Fruit fly (Drosophila melanogaster) whole organism, embryonic: Measurements from ENCODE around the gene fkh.

Source experiments
- Bteb2 ChIP-seq: fragments of 200-800 bp; sonication (Bioruptor generic); optimal IDR thresholded peaks from 2 replicates; lab custom pipeline; 2016; ENCODE audit warnings: missing biosample characterization, missing genetic modification characterization
- CG10431 ChIP-seq: fragments of 200-800 bp; sonication (Bioruptor generic); optimal IDR thresholded peaks from 3 replicates; lab custom pipeline; 2018; ENCODE audit warnings: missing biosample characterization, mild to moderate bottlenecking, missing genetic modification characterization
- CG11398 ChIP-seq: fragments of 200-800 bp; sonication (Bioruptor generic); optimal IDR thresholded peaks from 2 replicates; lab custom pipeline; 2016; ENCODE audit warnings: missing biosample characterization, missing genetic modification characterization
- CG14965 ChIP-seq: fragments of 200-800 bp; sonication (Bioruptor generic); optimal IDR thresholded peaks from 2 replicates; lab custom pipeline; 2016; ENCODE audit warnings: missing biosample characterization, missing genetic modification characterization, borderline replicate concordance
- CG16815 ChIP-seq: fragments of 200-800 bp; sonication (Bioruptor generic); optimal IDR thresholded peaks from 3 replicates; lab custom pipeline; 2017; ENCODE audit warnings: missing biosample characterization, mild to moderate bottlenecking, missing genetic modification characterization
- CG1832 ChIP-seq: fragments of 200-800 bp; sonication (Bioruptor generic); optimal IDR thresholded peaks from 2 replicates; lab custom pipeline; 2017; ENCODE audit warnings: missing biosample characterization, mild to moderate bottlenecking, missing genetic modification characterization, inconsistent platforms
- CG18476 ChIP-seq: fragments of 200-800 bp; sonication (Bioruptor generic); optimal IDR thresholded peaks from 2 replicates; lab custom pipeline; 2016; ENCODE audit warnings: missing biosample characterization, mild to moderate bottlenecking, missing genetic modification characterization
- CG18599 ChIP-seq: fragments of 200-800 bp; sonication (Bioruptor generic); optimal IDR thresholded peaks from 3 replicates; lab custom pipeline; 2017; ENCODE audit warnings: missing biosample characterization, missing genetic modification characterization, mild to moderate bottlenecking, moderate library complexity, missing genetic modification reagents
- CG3726 ChIP-seq: fragments of 200-800 bp; sonication (Bioruptor generic); IDR thresholded peaks from 3 replicates; pipeline ENCODE4, ENCODE4 v1.3.6; 2022; ENCODE audit warnings: missing biosample characterization, missing genetic modification characterization
- CG7963 ChIP-seq: fragments of 200-800 bp; sonication (Bioruptor generic); IDR thresholded peaks from 3 replicates; pipeline ENCODE4 v1.3.6; 2022; ENCODE audit warnings: missing biosample characterization, missing genetic modification characterization; ENCODE audit not compliant: partially characterized antibody
- CG8478 ChIP-seq: fragments of >200 bp; optimal IDR thresholded peaks from 2 replicates; lab custom pipeline; 2018
- CG9215 ChIP-seq: fragments of 200-800 bp; sonication (Bioruptor generic); IDR thresholded peaks from 2 replicates; pipeline ENCODE4 v1.3.6; 2022; ENCODE audit warnings: missing biosample characterization, missing genetic modification characterization
- CTCF ChIP-seq: fragments of 200-800 bp; sonication (Bioruptor generic); optimal IDR thresholded peaks from 2 replicates; lab custom pipeline; 2017; ENCODE audit warnings: missing biosample characterization, mild to moderate bottlenecking, missing genetic modification characterization, moderate library complexity
- Chrac-16 ChIP-seq: fragments of 200-800 bp; sonication (Bioruptor generic); optimal IDR thresholded peaks from 3 replicates; lab custom pipeline; 2016; ENCODE audit warnings: missing biosample characterization, missing genetic modification characterization
- D19A ChIP-seq: fragments of 200-800 bp; optimal IDR thresholded peaks from 3 replicates; lab custom pipeline; 2019; ENCODE audit warnings: missing biosample characterization, mild to moderate bottlenecking, missing genetic modification characterization, moderate library complexity
- Deaf1 ChIP-seq: fragments of 200-800 bp; optimal IDR thresholded peaks from 3 replicates; lab custom pipeline; 2019; ENCODE audit warnings: missing biosample characterization, mild to moderate bottlenecking, missing genetic modification characterization, moderate library complexity
- Dip3 ChIP-seq: fragments of 200-800 bp; sonication (Bioruptor generic); optimal IDR thresholded peaks from 3 replicates; lab custom pipeline; 2016; ENCODE audit warnings: missing biosample characterization, missing genetic modification characterization
- Dref ChIP-seq: fragments of 200-800 bp; sonication (Bioruptor generic); IDR thresholded peaks from 2 replicates; pipeline ENCODE4 v1.3.6; 2022; ENCODE audit warnings: missing biosample characterization, missing genetic modification characterization
- Gsc ChIP-seq: fragments of 200-800 bp; sonication (Bioruptor generic); IDR thresholded peaks from 2 replicates; pipeline ENCODE4 v1.3.6; 2022; ENCODE audit warnings: missing biosample characterization, missing genetic modification characterization
- H15 ChIP-seq: fragments of 200-800 bp; sonication (Bioruptor generic); IDR thresholded peaks from 3 replicates; pipeline ENCODE4 v1.3.6; 2022; ENCODE audit warnings: missing biosample characterization, missing genetic modification characterization
- H2.0 ChIP-seq: fragments of 200-800 bp; sonication (Bioruptor generic); IDR thresholded peaks from 2 replicates; pipeline ENCODE4 v1.3.6; 2022; ENCODE audit warnings: missing biosample characterization, missing genetic modification characterization
- Hr78 ChIP-seq, 2 experiments: fragments of 200-800 bp in 1 of 2; fragments of >200 bp in 1 of 2; sonication (Bioruptor generic) in 1 of 2; optimal IDR thresholded peaks; 2 replicates each; lab custom pipeline; 2017 to 2019; ENCODE audit warnings: missing biosample characterization in 2 of 2, missing genetic modification characterization in 2 of 2, mild to moderate bottlenecking in 1 of 2, moderate library complexity in 1 of 2
- Lhr ChIP-seq: fragments of 200-800 bp; sonication (Bioruptor generic); optimal IDR thresholded peaks from 3 replicates; lab custom pipeline; 2017; ENCODE audit warnings: mild to moderate bottlenecking, missing biosample characterization, missing genetic modification reagents, missing genetic modification characterization
- MESR4 ChIP-seq: fragments of 200-800 bp; sonication (Bioruptor generic); optimal IDR thresholded peaks from 2 replicates; lab custom pipeline; 2018; ENCODE audit warnings: missing biosample characterization, mild to moderate bottlenecking, missing genetic modification characterization, moderate library complexity
- Rx ChIP-seq: fragments of 200-800 bp; sonication (Bioruptor generic); IDR thresholded peaks from 2 replicates; pipeline ENCODE4 v1.3.6; 2022; ENCODE audit warnings: missing biosample characterization, missing genetic modification characterization
- Usf ChIP-seq: fragments of 200-800 bp; sonication (Bioruptor generic); optimal IDR thresholded peaks from 2 replicates; lab custom pipeline; 2017; ENCODE audit warnings: missing genotype, missing biosample characterization, missing genetic modification characterization
- ac ChIP-seq: fragments of 200-800 bp; sonication (Bioruptor generic); optimal IDR thresholded peaks from 3 replicates; lab custom pipeline; 2017; ENCODE audit warnings: missing biosample characterization, mild to moderate bottlenecking, missing genetic modification characterization
- cas ChIP-seq: fragments of 200-800 bp; sonication (Bioruptor generic); IDR thresholded peaks from 2 replicates; pipeline ENCODE4 v1.3.6; 2022; ENCODE audit warnings: missing biosample characterization, missing genetic modification characterization
- cato ChIP-seq: fragments of 200-800 bp; sonication (Bioruptor generic); optimal IDR thresholded peaks from 2 replicates; lab custom pipeline; 2016; ENCODE audit warnings: missing biosample characterization, missing genetic modification characterization, borderline replicate concordance
- crc ChIP-seq: fragments of 200-800 bp; sonication (Bioruptor generic); optimal IDR thresholded peaks from 2 replicates; lab custom pipeline; 2016; ENCODE audit warnings: missing biosample characterization, missing genetic modification characterization
- cwo ChIP-seq: fragments of 200-800 bp; sonication (Bioruptor generic); optimal IDR thresholded peaks from 3 replicates; lab custom pipeline; 2017; ENCODE audit warnings: missing biosample characterization, missing genetic modification characterization, mild to moderate bottlenecking, moderate library complexity, missing genetic modification reagents
- dmrt11E ChIP-seq: fragments of 200-800 bp; sonication (Bioruptor generic); optimal IDR thresholded peaks from 3 replicates; lab custom pipeline; 2018; ENCODE audit warnings: missing biosample characterization, mild to moderate bottlenecking, missing genetic modification characterization, moderate library complexity
- ems ChIP-seq: fragments of 200-800 bp; sonication (Bioruptor generic); optimal IDR thresholded peaks from 3 replicates; lab custom pipeline; 2016; ENCODE audit warnings: missing biosample characterization, missing genetic modification characterization
- ewg ChIP-seq: fragments of 200-800 bp; sonication (Bioruptor generic); optimal IDR thresholded peaks from 3 replicates; lab custom pipeline; 2017; ENCODE audit warnings: mild to moderate bottlenecking, missing biosample characterization, missing genetic modification reagents, missing genetic modification characterization
- fd96Cb ChIP-seq: fragments of 200-800 bp; sonication (Bioruptor generic); optimal IDR thresholded peaks from 2 replicates; lab custom pipeline; 2018; ENCODE audit warnings: missing biosample characterization, mild to moderate bottlenecking, missing genetic modification characterization, moderate library complexity
- jing ChIP-seq: fragments of 200-800 bp; sonication (Bioruptor generic); optimal IDR thresholded peaks from 2 replicates; lab custom pipeline; 2018; ENCODE audit warnings: missing biosample characterization, mild to moderate bottlenecking, missing genetic modification characterization
- ken ChIP-seq: fragments of 200-800 bp; sonication (Bioruptor generic); IDR thresholded peaks from 3 replicates; pipeline ENCODE4 v1.3.6; 2022; ENCODE audit warnings: missing biosample characterization, missing genetic modification characterization
- nmo ChIP-seq: fragments of 200-800 bp; sonication (Bioruptor generic); optimal IDR thresholded peaks from 2 replicates; lab custom pipeline; 2018; ENCODE audit warnings: missing biosample characterization, mild to moderate bottlenecking, missing genetic modification characterization, moderate library complexity
- pan ChIP-seq, 4 experiments: fragments of >200 bp in 3 of 4; fragments of 200-800 bp in 1 of 4; sonication (Bioruptor generic) in 1 of 4; optimal IDR thresholded peaks in 3 of 4; IDR thresholded peaks in 1 of 4; 2 replicates each; pipeline versions ENCODE4 v1.3.6 to Lab custom; 2017 to 2022; ENCODE audit warnings: missing biosample characterization in 2 of 4, missing genetic modification characterization in 2 of 4, mixed read lengths in 1 of 4
- pnt ChIP-seq: fragments of 200-800 bp; sonication (Bioruptor generic); optimal IDR thresholded peaks from 3 replicates; lab custom pipeline; 2016; ENCODE audit warnings: missing biosample characterization, missing genetic modification characterization
- prd ChIP-seq, 3 experiments: fragments of >200 bp in 2 of 3; fragments of 200-800 bp in 1 of 3; sonication (Bioruptor generic) in 1 of 3; optimal IDR thresholded peaks in 2 of 3; IDR thresholded peaks in 1 of 3; 2 replicates in 2 of 3; 3 replicates in 1 of 3; pipeline versions ENCODE4 v1.3.6 to Lab custom; 2017 to 2022; ENCODE audit warnings: missing biosample characterization in 1 of 3, missing genetic modification characterization in 1 of 3
- psq ChIP-seq: fragments of 200-800 bp; sonication (Bioruptor generic); optimal IDR thresholded peaks from 2 replicates; lab custom pipeline; 2017; ENCODE audit warnings: missing biosample characterization, missing genetic modification characterization
- pum ChIP-seq: fragments of 200-800 bp; sonication (Bioruptor generic); optimal IDR thresholded peaks from 2 replicates; lab custom pipeline; 2016; ENCODE audit warnings: missing biosample characterization, missing genetic modification characterization
- row ChIP-seq: fragments of 200-800 bp; sonication (Bioruptor generic); IDR thresholded peaks from 3 replicates; pipeline ENCODE4 v1.3.6; 2022; ENCODE audit warnings: missing biosample characterization, missing genetic modification characterization
- salm ChIP-seq: fragments of 200-800 bp; sonication (Bioruptor generic); optimal IDR thresholded peaks from 2 replicates; lab custom pipeline; 2018; ENCODE audit warnings: missing biosample characterization, mild to moderate bottlenecking, missing genetic modification characterization
- sc ChIP-seq, 3 experiments: fragments of >200 bp in 2 of 3; fragments of 200-800 bp in 1 of 3; sonication (Bioruptor generic) in 1 of 3; optimal IDR thresholded peaks; 2 replicates in 2 of 3; 3 replicates in 1 of 3; lab custom pipeline; 2017; ENCODE audit warnings: mild to moderate bottlenecking in 1 of 3, missing biosample characterization in 1 of 3, missing genetic modification characterization in 1 of 3, missing genetic modification reagents in 1 of 3
- sens-2 ChIP-seq: fragments of 200-800 bp; sonication (Bioruptor generic); IDR thresholded peaks from 2 replicates; pipeline ENCODE4 v1.3.6; 2022; ENCODE audit warnings: missing biosample characterization, missing genetic modification characterization
- slbo ChIP-seq: fragments of 200-800 bp; sonication (Bioruptor generic); IDR thresholded peaks from 2 replicates; pipeline ENCODE4 v1.3.6; 2022; ENCODE audit warnings: missing biosample characterization, missing genetic modification characterization
- unc-4 ChIP-seq: fragments of 200-800 bp; sonication (Bioruptor generic); IDR thresholded peaks from 2 replicates; pipeline ENCODE4 v1.3.6; 2022; ENCODE audit warnings: missing biosample characterization, missing genetic modification characterization; ENCODE audit not compliant: partially characterized antibody
- zfh2 ChIP-seq: fragments of 200-800 bp; sonication (Bioruptor generic); optimal IDR thresholded peaks from 2 replicates; lab custom pipeline; 2016; ENCODE audit warnings: missing biosample characterization, missing genetic modification characterization

The fkh gene

DNA sequence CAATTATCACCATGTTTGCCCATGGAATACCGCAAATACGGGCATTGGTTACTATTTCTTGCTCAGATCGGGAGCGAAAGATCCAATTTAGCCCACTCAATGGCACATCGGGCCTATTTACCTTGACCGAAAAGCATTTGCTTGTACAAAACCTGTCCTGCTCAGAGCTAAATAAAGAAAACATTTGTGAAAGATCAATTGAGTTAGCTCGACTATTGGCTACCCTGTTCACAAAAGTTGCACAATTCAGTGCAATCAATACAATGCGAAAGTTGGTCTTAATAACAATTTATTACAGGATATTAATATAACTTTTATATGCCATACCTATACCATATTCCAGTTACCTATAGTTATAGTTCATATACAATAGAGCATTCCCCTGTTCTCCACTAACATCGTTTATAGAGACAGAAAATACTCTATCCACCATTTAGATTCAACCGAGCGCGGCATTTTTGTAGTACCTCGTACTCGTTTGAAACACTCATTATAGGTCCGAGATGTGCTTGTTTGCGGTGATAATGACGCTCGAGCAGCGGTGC lies 22.3 kb downstream of the fkh start (continued):
- TF ChIP-seq CG9215 (GFP tag; lab: Robert Waterston, UW) = no peak
- TF ChIP-seq cas (GFP tag; lab: Robert Waterston, UW) = no peak
- no peak for TF ChIP-seq Bteb2 (GFP tag; lab: Kevin White, UChicago)
- no peak for TF ChIP-seq Usf (GFP tag; lab: Kevin White, UChicago)
- no peak for TF ChIP-seq salm
- no peak for TF ChIP-seq pnt (GFP tag; lab: Kevin White, UChicago)
- TF ChIP-seq Deaf1 (tag; lab: Kevin White, UChicago) = no peak
- no peak for TF ChIP-seq CG10431 (GFP tag; lab: Kevin White, UChicago)
- peak; percentile 41 for TF ChIP-seq dmrt11E (tag; lab: Kevin White, UChicago)
- TF ChIP-seq CG14965 (GFP tag; lab: Kevin White, UChicago) = no peak
- TF ChIP-seq CG7963 = peak; percentile 31; the same call in 1 of the 3 replicates
- TF ChIP-seq prd (optimal IDR thresholded peaks at IDR 0.05; lab: Kevin White, UChicago) = no peak
- no peak; the same call in 2 of the 3 replicates for TF ChIP-seq prd (GFP tag; IDR thresholded peaks at IDR 0.05; lab: Robert Waterston, UW)
- TF ChIP-seq unc-4 (GFP tag; lab: Robert Waterston, UW) = no peak
- TF ChIP-seq Rx (GFP tag; lab: Robert Waterston, UW) = no peak
- no peak for TF ChIP-seq CG18476 (GFP tag; lab: Kevin White, UChicago)
- TF ChIP-seq MESR4 = no peak
- peak; percentile 18 for TF ChIP-seq nmo (GFP tag; lab: Kevin White, UChicago)
- peak; percentile 73 for TF ChIP-seq D19A (tag; lab: Kevin White, UChicago)
- no peak for TF ChIP-seq cato (GFP tag; lab: Kevin White, UChicago)
- TF ChIP-seq CG1832 (GFP tag; lab: Kevin White, UChicago) = no peak
- TF ChIP-seq CTCF (GFP tag; lab: Kevin White, UChicago) = no peak
- TF ChIP-seq ac = no peak
- no peak for TF ChIP-seq Hr78 (GFP tag; optimal IDR thresholded peaks at IDR 0.05; lab: Kevin White, UChicago)
- no peak for TF ChIP-seq Lhr (GFP tag; lab: Kevin White, UChicago)
- TF ChIP-seq CG3726 = no peak
- no peak for TF ChIP-seq ewg (GFP tag; lab: Kevin White, UChicago)
- TF ChIP-seq ken (GFP tag; lab: Robert Waterston, UW) = no peak
- TF ChIP-seq H15 (GFP tag; lab: Robert Waterston, UW) = no peak
- TF ChIP-seq H2.0 = no peak
- TF ChIP-seq psq = no peak
- TF ChIP-seq slbo (GFP tag; lab: Robert Waterston, UW) = no peak
- no peak for TF ChIP-seq zfh2
- TF ChIP-seq pum (GFP tag; lab: Kevin White, UChicago) = no peak
- no peak for TF ChIP-seq Gsc (GFP tag; lab: Robert Waterston, UW)
- no peak for TF ChIP-seq CG16815 (GFP tag; lab: Kevin White, UChicago)
- TF ChIP-seq CG11398 (GFP tag; lab: Kevin White, UChicago) = no peak
- TF ChIP-seq sens-2 (GFP tag; lab: Robert Waterston, UW) = no peak
- TF ChIP-seq Chrac-16 (GFP tag; lab: Kevin White, UChicago) = no peak
- TF ChIP-seq pan (optimal IDR thresholded peaks at IDR 0.05; lab: Kevin White, UChicago) = no peak
- peak in 1 of 2 experiments; percentile 6 for TF ChIP-seq pan (GFP tag; optimal IDR thresholded peaks at IDR 0.05 in 1 of 2, IDR thresholded peaks at IDR 0.05 in 1 of 2)
- TF ChIP-seq Dref (GFP tag; lab: Robert Waterston, UW) = no peak
- TF ChIP-seq CG18599 (GFP tag; lab: Kevin White, UChicago) = no peak
- no peak for TF ChIP-seq Dip3 (GFP tag; lab: Kevin White, UChicago)
- no peak for TF ChIP-seq jing (GFP tag; lab: Kevin White, UChicago)
- no peak for TF ChIP-seq sc (optimal IDR thresholded peaks at IDR 0.05; lab: Kevin White, UChicago)
- no peak for TF ChIP-seq sc (GFP tag; optimal IDR thresholded peaks at IDR 0.05; lab: Kevin White, UChicago)
- TF ChIP-seq row (GFP tag; lab: Robert Waterston, UW) = peak; percentile 45
- peak; percentile 23 for TF ChIP-seq fd96Cb
- no peak for TF ChIP-seq cwo
- TF ChIP-seq crc (GFP tag; lab: Kevin White, UChicago) = no peak
- TF ChIP-seq CG8478 (lab: Kevin White, UChicago) = no peak
- TF ChIP-seq ems = no peak
